2 worm cellular contexts compared by ENCODE assay signal in genomic region chrII:3980373-3980772, ce11.
TF ChIP-seq lines count a peak whose summit lies in the region.

No protein-coding gene starts in this region.

TF ChIP-seq in whole organism, L4 larva, 104 proteins besides CTCF, POLR2A, EP300 and RAD21:
- TF ChIP-seq set-16 (GFP tag; IDR thresholded peaks at IDR 0.05; lab: Robert Waterston, UW) (peak; percentile 65; the same call in 1 of the 2 replicates), ama-1 (optimal IDR thresholded peaks at IDR 0.05; lab: Kevin White, UChicago) (no peak)

TF ChIP-seq in whole organism, young adult, 124 proteins besides CTCF, POLR2A, EP300 and RAD21:
- TF ChIP-seq egrh-3 (GFP tag; IDR thresholded peaks at IDR 0.05; lab: Robert Waterston, UW) = peak; percentile 15; the same call in 1 of the 2 replicates
- TF ChIP-seq mes-4 (tag; optimal IDR thresholded peaks at IDR 0.05; lab: Kevin White, UChicago) = no peak
- TF ChIP-seq atf-7 (tag; optimal IDR thresholded peaks at IDR 0.05; lab: Kevin White, UChicago) = no peak
- TF ChIP-seq him-1 (tag; optimal IDR thresholded peaks at IDR 0.05; lab: Kevin White, UChicago) = no peak
- no peak for TF ChIP-seq lsl-1 (GFP tag; optimal IDR thresholded peaks at IDR 0.05; lab: Kevin White, UChicago)
- peak; percentile 55; the same call in 1 of the 2 replicates for TF ChIP-seq zfh-2 (GFP tag; conservative IDR thresholded peaks at IDR 0.05; lab: Robert Waterston, UW)
- no peak for TF ChIP-seq nfya-2 (GFP tag; IDR thresholded peaks at IDR 0.05; lab: Robert Waterston, UW)
TF ChIP-seq in whole organism, young adult: peak in this region for 2.
